Worm (Caenorhabditis elegans) whole organism, L4/young adult: ENCODE measurements around the gene gab-1.

Experiments used
- W03F9.2 ChIP-seq: fragments of 150-350 bp; optimal IDR thresholded peaks from 2 replicates; lab custom pipeline; 2014; ENCODE audit warnings: missing biosample characterization, missing genetic modification characterization
- dao-5 ChIP-seq: sonication (generic microtip); optimal IDR thresholded peaks from 2 replicates; lab custom pipeline; 2016; ENCODE audit warnings: missing genotype, missing genetic modification characterization, moderate library complexity, missing compliant biosample characterization
- him-1 ChIP-seq: sonication (generic microtip); optimal IDR thresholded peaks from 2 replicates; lab custom pipeline; 2016; ENCODE audit warnings: missing genotype, missing genetic modification reagents, missing genetic modification characterization, missing compliant biosample characterization

ce11 chrIII:12788239-12788638, 8.7 kb upstream of the gab-1 start:
- no peak for TF ChIP-seq him-1 (tag; lab: Kevin White, UChicago)
- TF ChIP-seq dao-5 (tag; lab: Kevin White, UChicago), result no peak
- no peak for TF ChIP-seq W03F9.2 (tag; lab: Kevin White, UChicago)
